Fruit fly (Drosophila melanogaster): ENCODE data around the gene fru.

dm6 chr3R:18485271-18485670 is 60.1 kb downstream of the fru start:
- no peak for TF ChIP-seq psq (optimal IDR thresholded peaks at IDR 0.05)
- TF ChIP-seq Myc (optimal IDR thresholded peaks at IDR 0.05) = no peak
- TF ChIP-seq ttk (optimal IDR thresholded peaks at IDR 0.05) = no peak
- TF ChIP-seq h (optimal IDR thresholded peaks at IDR 0.05) = no peak
